Fruit fly (Drosophila melanogaster) whole organism, embryonic: Measurements from ENCODE around the gene scpr-A.

ENCODE experiments used
- Ada2b ChIP-seq: fragments of 200-800 bp; sonication (Bioruptor generic); IDR thresholded peaks from 2 replicates; pipeline ENCODE4 v1.3.6; 2022; ENCODE audit warnings: missing biosample characterization, missing genetic modification characterization
- Bteb2 ChIP-seq: fragments of 200-800 bp; sonication (Bioruptor generic); optimal IDR thresholded peaks from 2 replicates; lab custom pipeline; 2016; ENCODE audit warnings: missing biosample characterization, missing genetic modification characterization
- CG10267 ChIP-seq: fragments of 200-800 bp; sonication (Bioruptor generic); optimal IDR thresholded peaks from 2 replicates; lab custom pipeline; 2018; ENCODE audit warnings: missing biosample characterization, mild to moderate bottlenecking, missing genetic modification characterization, moderate library complexity
- CG11695 ChIP-seq: fragments of 200-800 bp; sonication (Bioruptor generic); IDR thresholded peaks from 3 replicates; pipeline ENCODE4 v1.3.6; 2022; ENCODE audit warnings: missing biosample characterization, missing genetic modification characterization
- CG15073 ChIP-seq: fragments of 200-800 bp; sonication (Bioruptor generic); optimal IDR thresholded peaks from 2 replicates; lab custom pipeline; 2016; ENCODE audit warnings: missing biosample characterization, missing genetic modification characterization
- CG15479 ChIP-seq: fragments of 200-800 bp; sonication (Bioruptor generic); optimal IDR thresholded peaks from 3 replicates; lab custom pipeline; 2019; ENCODE audit warnings: missing biosample characterization, mild to moderate bottlenecking, missing genetic modification characterization, moderate library complexity
- CG1603 ChIP-seq: fragments of 200-800 bp; sonication (Bioruptor generic); optimal IDR thresholded peaks from 2 replicates; lab custom pipeline; 2019; ENCODE audit warnings: missing biosample characterization, mild to moderate bottlenecking, missing genetic modification characterization, moderate library complexity
- CG1647 ChIP-seq: fragments of 200-800 bp; sonication (Bioruptor generic); optimal IDR thresholded peaks from 3 replicates; lab custom pipeline; 2016; ENCODE audit warnings: missing biosample characterization, missing genetic modification characterization
- CG17568 ChIP-seq: fragments of 200-800 bp; sonication (Bioruptor generic); optimal IDR thresholded peaks from 2 replicates; lab custom pipeline; 2018; ENCODE audit warnings: missing biosample characterization, mild to moderate bottlenecking, missing genetic modification characterization, moderate library complexity
- CG18599 ChIP-seq: fragments of 200-800 bp; sonication (Bioruptor generic); optimal IDR thresholded peaks from 3 replicates; lab custom pipeline; 2017; ENCODE audit warnings: missing biosample characterization, missing genetic modification characterization, mild to moderate bottlenecking, moderate library complexity, missing genetic modification reagents
- CG2875 ChIP-seq: fragments of 200-800 bp; sonication (Bioruptor generic); optimal IDR thresholded peaks from 2 replicates; lab custom pipeline; 2017; ENCODE audit warnings: missing biosample characterization, mild to moderate bottlenecking, missing genetic modification characterization, missing genetic modification reagents
- CG32532 ChIP-seq: fragments of 200-800 bp; sonication (Bioruptor generic); IDR thresholded peaks from 2 replicates; pipeline ENCODE4 v1.3.6; 2022; ENCODE audit warnings: missing biosample characterization, missing genetic modification characterization
- CG3281 ChIP-seq: fragments of 200-800 bp; sonication (Bioruptor generic); optimal IDR thresholded peaks from 3 replicates; lab custom pipeline; 2017; ENCODE audit warnings: missing biosample characterization, mild to moderate bottlenecking, missing genetic modification characterization
- CG4707 ChIP-seq: fragments of 200-800 bp; sonication (Bioruptor generic); optimal IDR thresholded peaks from 2 replicates; lab custom pipeline; 2018; ENCODE audit warnings: missing biosample characterization, mild to moderate bottlenecking, missing genetic modification characterization, moderate library complexity
- CG5180 ChIP-seq: fragments of 200-800 bp; sonication (Bioruptor generic); optimal IDR thresholded peaks from 3 replicates; lab custom pipeline; 2017; ENCODE audit warnings: missing biosample characterization, missing genetic modification characterization, mild to moderate bottlenecking, moderate library complexity, missing genetic modification reagents
- D19B ChIP-seq: fragments of 200-800 bp; sonication (Bioruptor generic); optimal IDR thresholded peaks from 2 replicates; lab custom pipeline; 2017; ENCODE audit warnings: missing biosample characterization, mild to moderate bottlenecking, missing genetic modification characterization
- Dip2 ChIP-seq: fragments of 200-800 bp; sonication (Bioruptor generic); IDR thresholded peaks from 2 replicates; pipeline ENCODE4 v1.3.6; 2022; ENCODE audit warnings: missing biosample characterization, missing genetic modification characterization
- Dll ChIP-seq: fragments of 200-800 bp; sonication (Bioruptor generic); IDR thresholded peaks from 4 replicates; pipeline ENCODE4 v1.3.6; 2022; ENCODE audit warnings: missing biosample characterization, missing genetic modification characterization; ENCODE audit not compliant: partially characterized antibody
- E2f2 ChIP-seq: fragments of 200-800 bp; sonication (Bioruptor generic); IDR thresholded peaks from 2 replicates; pipeline ENCODE4 v1.3.6; 2022; ENCODE audit warnings: missing biosample characterization, missing genetic modification characterization
- Fer1 ChIP-seq: fragments of 200-800 bp; sonication (Bioruptor generic); optimal IDR thresholded peaks from 2 replicates; lab custom pipeline; 2017; ENCODE audit warnings: missing biosample characterization, mild to moderate bottlenecking, missing genetic modification characterization
- Fer3 ChIP-seq: fragments of 200-800 bp; sonication (Bioruptor generic); optimal IDR thresholded peaks from 2 replicates; lab custom pipeline; 2018; ENCODE audit warnings: missing biosample characterization, mild to moderate bottlenecking, missing genetic modification characterization, moderate library complexity
- GATAe ChIP-seq: fragments of 200-800 bp; sonication (Bioruptor generic); conservative IDR thresholded peaks from 2 replicates; pipeline ENCODE4 v1.3.6; 2022; ENCODE audit warnings: missing biosample characterization, missing genetic modification characterization
- Mes4 ChIP-seq: fragments of 200-800 bp; sonication (Bioruptor generic); optimal IDR thresholded peaks from 2 replicates; lab custom pipeline; 2016; ENCODE audit warnings: missing biosample characterization, missing genetic modification characterization
- Neu2 ChIP-seq: fragments of 200-800 bp; sonication (Bioruptor generic); optimal IDR thresholded peaks from 3 replicates; lab custom pipeline; 2016; ENCODE audit warnings: missing biosample characterization, missing genetic modification characterization, borderline replicate concordance
- Pdp1 ChIP-seq, 2 experiments: fragments of 200-800 bp; sonication (Bioruptor generic); optimal IDR thresholded peaks; 3 replicates each; lab custom pipeline; 2016; ENCODE audit warnings: missing biosample characterization in 2 of 2, missing genetic modification characterization in 2 of 2, mild to moderate bottlenecking in 1 of 2, moderate library complexity in 1 of 2
- Side ChIP-seq: fragments of 200-800 bp; sonication (Bioruptor generic); optimal IDR thresholded peaks from 2 replicates; lab custom pipeline; 2016; ENCODE audit warnings: missing biosample characterization, missing genetic modification characterization
- Taf1 ChIP-seq: fragments of 200-800 bp; sonication (Bioruptor generic); IDR thresholded peaks from 2 replicates; pipeline ENCODE4 v1.3.6; 2022; ENCODE audit warnings: missing biosample characterization, missing genetic modification characterization
- bab2 ChIP-seq: fragments of 200-800 bp; sonication (Bioruptor generic); optimal IDR thresholded peaks from 2 replicates; lab custom pipeline; 2016; ENCODE audit warnings: missing biosample characterization, missing genetic modification characterization
- chif ChIP-seq, 2 experiments: fragments of 200-800 bp; sonication (Bioruptor generic); optimal IDR thresholded peaks; 3 replicates each; lab custom pipeline; 2016; ENCODE audit warnings: missing biosample characterization in 2 of 2, missing genetic modification characterization in 2 of 2
- corto ChIP-seq: fragments of 200-800 bp; sonication (Bioruptor generic); optimal IDR thresholded peaks from 2 replicates; lab custom pipeline; 2016; ENCODE audit warnings: missing biosample characterization, mild to moderate bottlenecking, missing genetic modification characterization, moderate library complexity
- dm ChIP-seq: fragments of 200-800 bp; sonication (Bioruptor generic); optimal IDR thresholded peaks from 3 replicates; lab custom pipeline; 2016; ENCODE audit warnings: missing biosample characterization, missing genetic modification characterization
- ems ChIP-seq: fragments of 200-800 bp; sonication (Bioruptor generic); optimal IDR thresholded peaks from 3 replicates; lab custom pipeline; 2016; ENCODE audit warnings: missing biosample characterization, missing genetic modification characterization
- esg ChIP-seq: fragments of 200-800 bp; sonication (Bioruptor generic); conservative IDR thresholded peaks from 2 replicates; pipeline ENCODE4 v1.3.6; 2022; ENCODE audit warnings: missing biosample characterization, missing genetic modification characterization
- fd3F ChIP-seq: fragments of 200-800 bp; sonication (Bioruptor generic); optimal IDR thresholded peaks from 2 replicates; lab custom pipeline; 2018; ENCODE audit warnings: missing biosample characterization, mild to moderate bottlenecking, missing genetic modification characterization, moderate library complexity
- gro ChIP-seq: fragments of 200-800 bp; sonication (Bioruptor generic); optimal IDR thresholded peaks from 2 replicates; lab custom pipeline; 2016; ENCODE audit warnings: missing biosample characterization, missing genetic modification characterization
- hkb ChIP-seq, 2 experiments: fragments of 200-800 bp in 1 of 2; fragments of >200 bp in 1 of 2; sonication (Bioruptor generic) in 1 of 2; IDR thresholded peaks in 1 of 2; optimal IDR thresholded peaks in 1 of 2; 2 replicates each; pipeline versions ENCODE4 v1.3.6 to Lab custom; 2017 to 2022; ENCODE audit warnings: missing biosample characterization in 1 of 2, missing genetic modification characterization in 1 of 2
- klu ChIP-seq: fragments of 200-800 bp; sonication (Bioruptor generic); IDR thresholded peaks from 2 replicates; pipeline ENCODE4 v1.3.6; 2022; ENCODE audit warnings: missing biosample characterization, missing genetic modification characterization
- lmd ChIP-seq: fragments of 200-800 bp; sonication (Bioruptor generic); IDR thresholded peaks from 2 replicates; pipeline ENCODE4 v1.3.6; 2022; ENCODE audit warnings: missing biosample characterization, missing genetic modification characterization
- mirr ChIP-seq: fragments of 200-800 bp; sonication (Bioruptor generic); optimal IDR thresholded peaks from 3 replicates; lab custom pipeline; 2018; ENCODE audit warnings: missing biosample characterization, mild to moderate bottlenecking, missing genetic modification characterization
- odd ChIP-seq: fragments of 200-800 bp; sonication (Bioruptor generic); optimal IDR thresholded peaks from 2 replicates; lab custom pipeline; 2017; ENCODE audit warnings: missing biosample characterization, mild to moderate bottlenecking, missing genetic modification characterization
- pnt ChIP-seq: fragments of 200-800 bp; sonication (Bioruptor generic); optimal IDR thresholded peaks from 3 replicates; lab custom pipeline; 2016; ENCODE audit warnings: missing biosample characterization, missing genetic modification characterization
- pum ChIP-seq: fragments of 200-800 bp; sonication (Bioruptor generic); optimal IDR thresholded peaks from 2 replicates; lab custom pipeline; 2016; ENCODE audit warnings: missing biosample characterization, missing genetic modification characterization
- pzg ChIP-seq: fragments of 200-800 bp; sonication (Bioruptor generic); optimal IDR thresholded peaks from 3 replicates; lab custom pipeline; 2018; ENCODE audit warnings: missing biosample characterization, mild to moderate bottlenecking, missing genetic modification characterization, moderate library complexity
- sna ChIP-seq: fragments of 200-800 bp; sonication (Bioruptor generic); IDR thresholded peaks from 2 replicates; pipeline ENCODE4 v1.3.6; 2022; ENCODE audit warnings: missing biosample characterization, missing genetic modification characterization; ENCODE audit not compliant: partially characterized antibody
- sob ChIP-seq: fragments of 200-800 bp; sonication (Bioruptor generic); IDR thresholded peaks from 2 replicates; pipeline ENCODE4 v1.3.6; 2022; ENCODE audit warnings: missing biosample characterization, missing genetic modification characterization
- ssp ChIP-seq: fragments of 200-800 bp; sonication (Bioruptor generic); IDR thresholded peaks from 2 replicates; pipeline ENCODE4 v1.3.6; 2022; ENCODE audit warnings: missing biosample characterization, missing genetic modification characterization
- stc ChIP-seq: fragments of 200-800 bp; sonication (Bioruptor generic); IDR thresholded peaks from 2 replicates; pipeline ENCODE4 v1.3.6; 2022; ENCODE audit warnings: missing biosample characterization, missing genetic modification characterization
- tna ChIP-seq: fragments of 200-800 bp; sonication (Bioruptor generic); IDR thresholded peaks from 2 replicates; pipeline ENCODE4 v1.3.6; 2022; ENCODE audit warnings: missing biosample characterization, missing genetic modification characterization; ENCODE audit not compliant: partially characterized antibody
- vvl ChIP-seq: fragments of 200-800 bp; sonication (Bioruptor generic); IDR thresholded peaks from 2 replicates; pipeline ENCODE4 v1.3.6; 2022; ENCODE audit warnings: missing biosample characterization, missing genetic modification characterization

The scpr-A gene

dm6 chr3R:11200885-11201421 is 40.0 kb upstream of the scpr-A start (continued):
- TF ChIP-seq D19B (GFP tag; lab: Kevin White, UChicago) = peak; percentile 100
- no peak for TF ChIP-seq pum (GFP tag; lab: Kevin White, UChicago)
- TF ChIP-seq Dip2 (GFP tag; lab: Robert Waterston, UW) = no peak
- peak; percentile 68 for TF ChIP-seq CG32532
- TF ChIP-seq Bteb2 (GFP tag; lab: Kevin White, UChicago) = no peak
- TF ChIP-seq Neu2 (GFP tag; lab: Kevin White, UChicago) = no peak
- peak; percentile 15 for TF ChIP-seq ems (GFP tag; lab: Kevin White, UChicago)
- TF ChIP-seq vvl (GFP tag; lab: Robert Waterston, UW) = peak; percentile 68
- peak; percentile 55 for TF ChIP-seq CG17568 (GFP tag; lab: Kevin White, UChicago)
- TF ChIP-seq CG4707 (GFP tag; lab: Kevin White, UChicago) = no peak
- no peak for TF ChIP-seq chif (GFP tag; optimal IDR thresholded peaks at IDR 0.05; lab: Kevin White, UChicago)
- peak; percentile 15 for TF ChIP-seq CG10267 (tag; lab: Kevin White, UChicago)
- no peak for TF ChIP-seq mirr
- TF ChIP-seq lmd = peak; percentile 49; the same call in 1 of the 2 replicates
- peak; percentile 43 for TF ChIP-seq odd (GFP tag; lab: Kevin White, UChicago)
- peak; percentile 37; the same call in 1 of the 2 replicates for TF ChIP-seq ssp (GFP tag; lab: Robert Waterston, UW)
- peak; percentile 32 for TF ChIP-seq CG1603 (tag; lab: Kevin White, UChicago)
- TF ChIP-seq dm = no peak
- no peak for TF ChIP-seq tna (GFP tag; lab: Robert Waterston, UW)
- no peak for TF ChIP-seq CG15479
- no peak for TF ChIP-seq CG2875
- peak; percentile 87 for TF ChIP-seq GATAe (GFP tag; lab: Robert Waterston, UW)
- TF ChIP-seq CG11695 (GFP tag; lab: Robert Waterston, UW) = peak; percentile 52; the same call in 1 of the 3 replicates
- 0 out of 2 replicates have a peak, but pooled peaks have one; percentile 23 for TF ChIP-seq stc (GFP tag; lab: Robert Waterston, UW)
- TF ChIP-seq Fer3 (tag; lab: Kevin White, UChicago) = peak; percentile 63
- TF ChIP-seq sna (GFP tag; lab: Robert Waterston, UW) = no peak
- TF ChIP-seq CG15073 (GFP tag; lab: Kevin White, UChicago) = no peak
- TF ChIP-seq hkb (optimal IDR thresholded peaks at IDR 0.05; lab: Kevin White, UChicago) = no peak
- TF ChIP-seq hkb (GFP tag; IDR thresholded peaks at IDR 0.05; lab: Robert Waterston, UW) = peak; percentile 60; the same call in 1 of the 2 replicates
- no peak for TF ChIP-seq Mes4 (GFP tag; lab: Kevin White, UChicago)
- no peak for TF ChIP-seq klu
- no peak for TF ChIP-seq Side (GFP tag; lab: Kevin White, UChicago)
- TF ChIP-seq gro (GFP tag; lab: Kevin White, UChicago) = no peak
- TF ChIP-seq CG3281 (GFP tag; lab: Kevin White, UChicago) = peak; percentile 63
- peak; percentile 57 for TF ChIP-seq Ada2b (GFP tag; lab: Robert Waterston, UW)
- TF ChIP-seq esg (GFP tag; lab: Robert Waterston, UW) = peak; percentile 62
- peak; percentile 19; the same call in 1 of the 2 replicates for TF ChIP-seq E2f2 (GFP tag; lab: Robert Waterston, UW)
- no peak for TF ChIP-seq Dll (GFP tag; lab: Robert Waterston, UW)
- TF ChIP-seq Pdp1 (GFP tag; optimal IDR thresholded peaks at IDR 0.05; lab: Kevin White, UChicago) = peak in 1 of 2 experiments; percentile 66
- peak; percentile 76 for TF ChIP-seq corto
- no peak for TF ChIP-seq bab2 (GFP tag; lab: Kevin White, UChicago)
- peak; percentile 46 for TF ChIP-seq Fer1 (GFP tag; lab: Kevin White, UChicago)
- peak; percentile 82 for TF ChIP-seq CG18599 (GFP tag; lab: Kevin White, UChicago)
- no peak for TF ChIP-seq Taf1
- no peak for TF ChIP-seq pnt
- peak; percentile 15 for TF ChIP-seq fd3F
- no peak for TF ChIP-seq pzg (GFP tag; lab: Kevin White, UChicago)
- TF ChIP-seq CG5180 (GFP tag; lab: Kevin White, UChicago) = no peak
- TF ChIP-seq sob (GFP tag; lab: Robert Waterston, UW) = peak; percentile 73; the same call in 1 of the 2 replicates
- TF ChIP-seq CG1647 = no peak
